Fruit fly (Drosophila melanogaster) whole organism, embryonic: Measurements from ENCODE around the gene mRpS7.
A peak's percentile ranks its signal among the peaks of the same experiment; 100 is the strongest.

Experiments
- BEAF-32 ChIP-seq: fragments of 200-800 bp; sonication (Bioruptor generic); optimal IDR thresholded peaks from 3 replicates; lab custom pipeline; 2017; ENCODE audit warnings: missing biosample characterization, missing genetic modification characterization, mild to moderate bottlenecking, moderate library complexity, missing genetic modification reagents
- C15 ChIP-seq: fragments of 200-800 bp; sonication (Bioruptor generic); IDR thresholded peaks from 3 replicates; pipeline ENCODE4 v1.3.6; 2022; ENCODE audit warnings: missing biosample characterization, missing genetic modification characterization
- CG11695 ChIP-seq: fragments of 200-800 bp; sonication (Bioruptor generic); IDR thresholded peaks from 3 replicates; pipeline ENCODE4 v1.3.6; 2022; ENCODE audit warnings: missing biosample characterization, missing genetic modification characterization
- CG12659 ChIP-seq: fragments of 200-800 bp; sonication (Bioruptor generic); optimal IDR thresholded peaks from 3 replicates; lab custom pipeline; 2017; ENCODE audit warnings: mild to moderate bottlenecking, missing biosample characterization, missing genetic modification reagents, missing genetic modification characterization
- CG17568 ChIP-seq: fragments of 200-800 bp; sonication (Bioruptor generic); optimal IDR thresholded peaks from 2 replicates; lab custom pipeline; 2018; ENCODE audit warnings: missing biosample characterization, mild to moderate bottlenecking, missing genetic modification characterization, moderate library complexity
- CG2116 ChIP-seq: fragments of 200-800 bp; sonication (Bioruptor generic); optimal IDR thresholded peaks from 3 replicates; lab custom pipeline; 2018; ENCODE audit warnings: missing biosample characterization, mild to moderate bottlenecking, missing genetic modification characterization
- CG2129 ChIP-seq: fragments of 200-800 bp; sonication (Bioruptor generic); IDR thresholded peaks from 2 replicates; pipeline ENCODE4 v1.3.6; 2022; ENCODE audit warnings: missing biosample characterization, missing genetic modification characterization; ENCODE audit not compliant: partially characterized antibody
- CG2712 ChIP-seq: fragments of 200-800 bp; optimal IDR thresholded peaks from 3 replicates; lab custom pipeline; 2019; ENCODE audit warnings: missing biosample characterization, mild to moderate bottlenecking, missing genetic modification characterization, moderate library complexity
- CG30020 ChIP-seq: fragments of 200-800 bp; optimal IDR thresholded peaks from 2 replicates; lab custom pipeline; 2019; ENCODE audit warnings: missing biosample characterization, mild to moderate bottlenecking, missing genetic modification characterization, moderate library complexity
- CG34224 ChIP-seq: fragments of 200-800 bp; sonication (Bioruptor generic); IDR thresholded peaks from 3 replicates; pipeline ENCODE4 v1.3.6; 2022; ENCODE audit warnings: missing biosample characterization, missing genetic modification characterization; ENCODE audit not compliant: partially characterized antibody
- CG6254 ChIP-seq: fragments of 200-800 bp; sonication (Bioruptor generic); optimal IDR thresholded peaks from 3 replicates; lab custom pipeline; 2017; ENCODE audit warnings: mild to moderate bottlenecking, missing biosample characterization, missing genetic modification reagents, missing genetic modification characterization
- CG7963 ChIP-seq: fragments of 200-800 bp; sonication (Bioruptor generic); IDR thresholded peaks from 3 replicates; pipeline ENCODE4 v1.3.6; 2022; ENCODE audit warnings: missing biosample characterization, missing genetic modification characterization; ENCODE audit not compliant: partially characterized antibody
- CG8290 ChIP-seq, 3 experiments: fragments of 200-800 bp; sonication (Bioruptor generic); optimal IDR thresholded peaks; 2 replicates each; lab custom pipeline; 2016 to 2019; ENCODE audit warnings: missing biosample characterization in 3 of 3, missing genetic modification characterization in 3 of 3, mild to moderate bottlenecking in 2 of 3, moderate library complexity in 1 of 3
- CG8924 ChIP-seq: fragments of 200-800 bp; optimal IDR thresholded peaks from 3 replicates; lab custom pipeline; 2019; ENCODE audit warnings: missing biosample characterization, mild to moderate bottlenecking, missing genetic modification characterization, moderate library complexity
- Dll ChIP-seq: fragments of 200-800 bp; sonication (Bioruptor generic); IDR thresholded peaks from 4 replicates; pipeline ENCODE4 v1.3.6; 2022; ENCODE audit warnings: missing biosample characterization, missing genetic modification characterization; ENCODE audit not compliant: partially characterized antibody
- Doc3 ChIP-seq: fragments of 200-800 bp; sonication (Bioruptor generic); IDR thresholded peaks from 3 replicates; pipeline ENCODE4 v1.3.6; 2022; ENCODE audit warnings: missing biosample characterization, missing genetic modification characterization; ENCODE audit not compliant: partially characterized antibody
- Dref ChIP-seq: fragments of 200-800 bp; sonication (Bioruptor generic); IDR thresholded peaks from 2 replicates; pipeline ENCODE4 v1.3.6; 2022; ENCODE audit warnings: missing biosample characterization, missing genetic modification characterization
- E2f2 ChIP-seq: fragments of 200-800 bp; sonication (Bioruptor generic); IDR thresholded peaks from 2 replicates; pipeline ENCODE4 v1.3.6; 2022; ENCODE audit warnings: missing biosample characterization, missing genetic modification characterization
- Ets97D ChIP-seq: fragments of 200-800 bp; sonication (Bioruptor generic); optimal IDR thresholded peaks from 3 replicates; lab custom pipeline; 2016; ENCODE audit warnings: missing biosample characterization, missing genetic modification characterization
- HmgZ ChIP-seq: fragments of 200-800 bp; sonication (Bioruptor generic); optimal IDR thresholded peaks from 2 replicates; lab custom pipeline; 2018; ENCODE audit warnings: missing biosample characterization, mild to moderate bottlenecking, missing genetic modification characterization
- MBD-R2 ChIP-seq: fragments of 200-800 bp; sonication (Bioruptor generic); IDR thresholded peaks from 2 replicates; pipeline ENCODE4 v1.3.6; 2022; ENCODE audit warnings: missing biosample characterization, missing genetic modification characterization
- MESR4 ChIP-seq: fragments of 200-800 bp; sonication (Bioruptor generic); optimal IDR thresholded peaks from 2 replicates; lab custom pipeline; 2018; ENCODE audit warnings: missing biosample characterization, mild to moderate bottlenecking, missing genetic modification characterization, moderate library complexity
- Mes4 ChIP-seq: fragments of 200-800 bp; sonication (Bioruptor generic); optimal IDR thresholded peaks from 2 replicates; lab custom pipeline; 2016; ENCODE audit warnings: missing biosample characterization, missing genetic modification characterization
- Opbp ChIP-seq: fragments of 200-800 bp; sonication (Bioruptor generic); IDR thresholded peaks from 3 replicates; pipeline ENCODE4 v1.3.6; 2022; ENCODE audit warnings: missing biosample characterization, missing genetic modification characterization; ENCODE audit not compliant: partially characterized antibody
- Ptx1 ChIP-seq: fragments of 200-800 bp; sonication (Bioruptor generic); IDR thresholded peaks from 2 replicates; pipeline ENCODE4 v1.3.6; 2022; ENCODE audit warnings: missing biosample characterization, missing genetic modification characterization
- Scr ChIP-seq: fragments of 200-800 bp; sonication (Bioruptor generic); IDR thresholded peaks from 2 replicates; pipeline ENCODE4 v1.3.6; 2022; ENCODE audit warnings: missing biosample characterization, missing genetic modification characterization; ENCODE audit not compliant: partially characterized antibody
- amos ChIP-seq: fragments of 200-800 bp; sonication (Bioruptor generic); IDR thresholded peaks from 2 replicates; pipeline ENCODE4 v1.3.6; 2022; ENCODE audit warnings: missing biosample characterization, missing genetic modification characterization; ENCODE audit not compliant: partially characterized antibody
- cato ChIP-seq: fragments of 200-800 bp; sonication (Bioruptor generic); optimal IDR thresholded peaks from 2 replicates; lab custom pipeline; 2016; ENCODE audit warnings: missing biosample characterization, missing genetic modification characterization, borderline replicate concordance
- fd3F ChIP-seq: fragments of 200-800 bp; sonication (Bioruptor generic); optimal IDR thresholded peaks from 2 replicates; lab custom pipeline; 2018; ENCODE audit warnings: missing biosample characterization, mild to moderate bottlenecking, missing genetic modification characterization, moderate library complexity
- hbn ChIP-seq: fragments of 200-800 bp; sonication (Bioruptor generic); IDR thresholded peaks from 2 replicates; pipeline ENCODE4 v1.3.6; 2022; ENCODE audit warnings: missing biosample characterization, missing genetic modification characterization; ENCODE audit not compliant: partially characterized antibody
- jumu ChIP-seq: fragments of 200-800 bp; sonication (Bioruptor generic); optimal IDR thresholded peaks from 3 replicates; lab custom pipeline; 2016; ENCODE audit warnings: missing biosample characterization, missing genetic modification characterization
- nerfin-2 ChIP-seq: fragments of 200-800 bp; sonication (Bioruptor generic); IDR thresholded peaks from 2 replicates; pipeline ENCODE4 v1.3.6; 2022; ENCODE audit warnings: missing biosample characterization, missing genetic modification characterization; ENCODE audit not compliant: partially characterized antibody
- nmo ChIP-seq: fragments of 200-800 bp; sonication (Bioruptor generic); optimal IDR thresholded peaks from 2 replicates; lab custom pipeline; 2018; ENCODE audit warnings: missing biosample characterization, mild to moderate bottlenecking, missing genetic modification characterization, moderate library complexity
- phol ChIP-seq: fragments of 200-800 bp; sonication (Bioruptor generic); optimal IDR thresholded peaks from 3 replicates; lab custom pipeline; 2018; ENCODE audit warnings: missing biosample characterization, mild to moderate bottlenecking, missing genetic modification characterization, moderate library complexity
- pzg ChIP-seq: fragments of 200-800 bp; sonication (Bioruptor generic); optimal IDR thresholded peaks from 3 replicates; lab custom pipeline; 2018; ENCODE audit warnings: missing biosample characterization, mild to moderate bottlenecking, missing genetic modification characterization, moderate library complexity
- salm ChIP-seq: fragments of 200-800 bp; sonication (Bioruptor generic); optimal IDR thresholded peaks from 2 replicates; lab custom pipeline; 2018; ENCODE audit warnings: missing biosample characterization, mild to moderate bottlenecking, missing genetic modification characterization
- sim ChIP-seq: fragments of 200-800 bp; sonication (Bioruptor generic); IDR thresholded peaks from 2 replicates; pipeline ENCODE4 v1.3.6; 2022; ENCODE audit warnings: missing biosample characterization, missing genetic modification characterization
- sna ChIP-seq: fragments of 200-800 bp; sonication (Bioruptor generic); IDR thresholded peaks from 2 replicates; pipeline ENCODE4 v1.3.6; 2022; ENCODE audit warnings: missing biosample characterization, missing genetic modification characterization; ENCODE audit not compliant: partially characterized antibody
- stwl ChIP-seq: fragments of 200-800 bp; sonication (Bioruptor generic); optimal IDR thresholded peaks from 3 replicates; lab custom pipeline; 2018; ENCODE audit warnings: missing biosample characterization, mild to moderate bottlenecking, missing genetic modification characterization, moderate library complexity
- tna ChIP-seq: fragments of 200-800 bp; sonication (Bioruptor generic); IDR thresholded peaks from 2 replicates; pipeline ENCODE4 v1.3.6; 2022; ENCODE audit warnings: missing biosample characterization, missing genetic modification characterization; ENCODE audit not compliant: partially characterized antibody
- trem ChIP-seq: fragments of 200-800 bp; optimal IDR thresholded peaks from 3 replicates; lab custom pipeline; 2019; ENCODE audit warnings: missing biosample characterization, mild to moderate bottlenecking, missing genetic modification characterization, moderate library complexity
- unc-4 ChIP-seq: fragments of 200-800 bp; sonication (Bioruptor generic); IDR thresholded peaks from 2 replicates; pipeline ENCODE4 v1.3.6; 2022; ENCODE audit warnings: missing biosample characterization, missing genetic modification characterization; ENCODE audit not compliant: partially characterized antibody
- vnd ChIP-seq: fragments of 200-800 bp; sonication (Bioruptor generic); IDR thresholded peaks from 3 replicates; pipeline ENCODE4 v1.3.6; 2022; ENCODE audit warnings: missing biosample characterization, missing genetic modification characterization; ENCODE audit not compliant: partially characterized antibody

The mRpS7 gene

dm6 chr2L:10403803-10404315 is 17.4 kb downstream of the mRpS7 start (continued):
- TF ChIP-seq Mes4 (GFP tag; lab: Kevin White, UChicago), result no peak
- peak; percentile 57 for TF ChIP-seq CG12659
- 0 out of 3 replicates have a peak, but pooled peaks have one; percentile 38 for TF ChIP-seq Doc3 (GFP tag; lab: Robert Waterston, UW)
- peak; percentile 67 for TF ChIP-seq Dref (GFP tag; lab: Robert Waterston, UW)
- TF ChIP-seq sim (GFP tag; lab: Robert Waterston, UW), result no peak
- TF ChIP-seq CG2712 (tag; lab: Kevin White, UChicago), result peak; percentile 16
- peak; percentile 3 for TF ChIP-seq HmgZ (tag; lab: Kevin White, UChicago)
- no peak for TF ChIP-seq CG17568 (GFP tag; lab: Kevin White, UChicago)
- TF ChIP-seq vnd (GFP tag; lab: Robert Waterston, UW), result 0 out of 3 replicates have a peak, but pooled peaks have one; percentile 38
- TF ChIP-seq trem (tag; lab: Kevin White, UChicago), result peak; percentile 18
- peak; percentile 56; the same call in 1 of the 2 replicates for TF ChIP-seq unc-4 (GFP tag; lab: Robert Waterston, UW)
- no peak for TF ChIP-seq fd3F
- TF ChIP-seq pzg (GFP tag; lab: Kevin White, UChicago), result peak; percentile 33
- peak; percentile 72 for TF ChIP-seq CG2116 (GFP tag; lab: Kevin White, UChicago)
- peak; percentile 27 for TF ChIP-seq Ets97D
- TF ChIP-seq Dll (GFP tag; lab: Robert Waterston, UW), result peak; percentile 63
- peak; percentile 10 for TF ChIP-seq stwl (tag; lab: Kevin White, UChicago)
- peak; percentile 44; the same call in 2 of the 3 replicates for TF ChIP-seq CG34224
- peak; percentile 63 for TF ChIP-seq Scr (GFP tag; lab: Robert Waterston, UW)

dm6 chr2L:10405008-10405654 is 18.7 kb downstream of the mRpS7 start, which contains the start of the genes CG17768, LSm-4 and Ir31a:
Gene CG17768, minus strand, starts transcription at chr2L:10405203.
Gene LSm-4, minus strand, starts transcription at chr2L:10405203.
Gene Ir31a, plus strand, starts transcription at chr2L:10405565.
- TF ChIP-seq jumu (GFP tag; lab: Kevin White, UChicago), result no peak
- TF ChIP-seq MBD-R2 (GFP tag; lab: Robert Waterston, UW), result peak; percentile 46; the same call in 1 of the 2 replicates
- no peak for TF ChIP-seq CG6254 (GFP tag; lab: Kevin White, UChicago)
- peak; percentile 20 for TF ChIP-seq pzg (GFP tag; lab: Kevin White, UChicago)
- no peak for TF ChIP-seq C15 (GFP tag; lab: Robert Waterston, UW)
- peak; percentile 66; the same call in 1 of the 2 replicates for TF ChIP-seq CG2129
- TF ChIP-seq hbn (GFP tag; lab: Robert Waterston, UW), result peak; percentile 84
- no peak for TF ChIP-seq salm
- peak; percentile 25 for TF ChIP-seq CG8924 (tag; lab: Kevin White, UChicago)
- no peak for TF ChIP-seq CG11695 (GFP tag; lab: Robert Waterston, UW)
- peak; percentile 25 for TF ChIP-seq CG12659
- peak; percentile 27 for TF ChIP-seq CG8290 (GFP tag; optimal IDR thresholded peaks at IDR 0.05; lab: Kevin White, UChicago)
- TF ChIP-seq CG8290 (tag; optimal IDR thresholded peaks at IDR 0.05; lab: Kevin White, UChicago), result no peak
- peak; percentile 60; the same call in 2 of the 3 replicates for TF ChIP-seq Opbp (GFP tag; lab: Robert Waterston, UW)
- TF ChIP-seq MESR4 (GFP tag; lab: Kevin White, UChicago), result peak; percentile 42
- peak; percentile 73 for TF ChIP-seq BEAF-32
- peak; percentile 39; the same call in 1 of the 3 replicates for TF ChIP-seq CG7963
- TF ChIP-seq Dref (GFP tag; lab: Robert Waterston, UW), result peak; percentile 66
- peak; percentile 91 for TF ChIP-seq CG30020 (tag; lab: Kevin White, UChicago)
- peak; percentile 45; the same call in 1 of the 2 replicates for TF ChIP-seq tna (GFP tag; lab: Robert Waterston, UW)
- peak; percentile 2 for TF ChIP-seq nmo (GFP tag; lab: Kevin White, UChicago)
- peak; percentile 49; the same call in 1 of the 2 replicates for TF ChIP-seq nerfin-2
- no peak for TF ChIP-seq Ptx1 (GFP tag; lab: Robert Waterston, UW)
- TF ChIP-seq CG2116 (GFP tag; lab: Kevin White, UChicago), result peak; percentile 26
- peak; percentile 11 for TF ChIP-seq phol (tag; lab: Kevin White, UChicago)
- TF ChIP-seq sna (GFP tag; lab: Robert Waterston, UW), result peak; percentile 66; the same call in 1 of the 2 replicates
- peak; percentile 18 for TF ChIP-seq stwl (tag; lab: Kevin White, UChicago)
- TF ChIP-seq E2f2 (GFP tag; lab: Robert Waterston, UW), result peak; percentile 19; the same call in 1 of the 2 replicates
- TF ChIP-seq cato (GFP tag; lab: Kevin White, UChicago), result no peak
- TF ChIP-seq amos (GFP tag; lab: Robert Waterston, UW), result peak; percentile 83; the same call in 1 of the 2 replicates
